Worm (Caenorhabditis elegans): ENCODE data around the gene svh-1.

DNA sequence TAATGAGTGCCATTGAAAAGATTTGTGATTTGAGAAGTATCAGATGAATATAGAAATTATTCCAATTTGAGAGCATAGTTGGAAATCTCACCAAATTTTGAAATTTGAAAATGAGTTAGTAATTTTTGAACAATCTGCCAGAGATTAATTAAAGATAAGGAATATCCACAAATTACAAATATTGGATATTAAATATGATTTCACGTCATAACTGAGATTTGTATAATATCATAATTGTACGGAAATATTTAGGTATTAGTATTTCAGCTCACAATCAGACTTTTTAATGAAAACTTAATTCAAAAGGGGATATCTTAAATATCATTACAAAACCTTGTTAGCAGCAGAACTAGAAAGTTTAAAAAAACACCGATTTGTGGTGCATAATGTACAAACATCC is 53.5 kb downstream of the svh-1 start, which contains the start of gene K07H8.7:
- no peak for TF ChIP-seq unc-62 (GFP tag; optimal IDR thresholded peaks at IDR 0.05 in 1 of 2)
- no peak for TF ChIP-seq unc-62 (tag; optimal IDR thresholded peaks at IDR 0.05)
- no peak for TF ChIP-seq egl-27 (tag; optimal IDR thresholded peaks at IDR 0.05)
- TF ChIP-seq unc-130 (GFP tag; optimal IDR thresholded peaks at IDR 0.05) = no peak
- TF ChIP-seq dve-1 (tag; optimal IDR thresholded peaks at IDR 0.05; ENCODE audit: insufficient read depth) = no peak
- no peak for TF ChIP-seq skn-1 (tag; optimal IDR thresholded peaks at IDR 0.05)
- TF ChIP-seq lsy-2 (tag; optimal IDR thresholded peaks at IDR 0.05) = no peak
- TF ChIP-seq snpc-4 (tag; optimal IDR thresholded peaks at IDR 0.05) = no peak
- TF ChIP-seq F37D6.2 (tag; optimal IDR thresholded peaks at IDR 0.05) = no peak
- no peak for TF ChIP-seq hlh-30 (tag; optimal IDR thresholded peaks at IDR 0.05; ENCODE audit: insufficient read depth)
- TF ChIP-seq aly-2 (tag; optimal IDR thresholded peaks at IDR 0.05) = no peak
- TF ChIP-seq nhr-28 (tag; optimal IDR thresholded peaks at IDR 0.05) = no peak
- TF ChIP-seq ama-1 (optimal IDR thresholded peaks at IDR 0.05) = no peak
- no peak for TF ChIP-seq lin-13 (GFP tag; optimal IDR thresholded peaks at IDR 0.05)

Measured in whole organism, L4 larva.